Worm (Caenorhabditis elegans): Measurements from ENCODE around the gene C37C3.17.
A peak's percentile ranks its signal among the peaks of the same experiment; 100 is the strongest.

The C37C3.17 gene

DNA sequence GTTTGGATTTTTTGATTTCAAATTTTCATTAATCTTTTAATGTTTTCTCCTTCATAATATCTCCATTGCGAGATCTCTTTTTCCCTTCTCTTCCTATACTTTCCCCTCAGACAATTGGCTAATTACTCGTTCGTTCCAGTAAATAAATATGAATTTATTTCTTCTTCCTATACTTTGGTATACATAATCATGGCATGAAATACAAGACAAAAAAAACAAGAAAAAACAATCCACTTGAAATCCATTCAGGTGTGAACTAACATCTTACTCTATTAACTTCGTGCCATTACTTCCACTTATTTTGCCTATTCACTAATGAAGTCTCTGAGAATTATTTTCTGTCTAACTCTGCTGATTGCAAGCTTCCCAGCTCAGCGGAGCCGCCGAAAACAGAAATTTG lies 19.5 kb downstream of the C37C3.17 start, which contains the start of gene grd-8:
Gene grd-8, plus strand, starts transcription at position 301 of the 400 bp plus-strand sequence.
- no peak for TF ChIP-seq nhr-42 (GFP tag; IDR thresholded peaks at IDR 0.05)
- no peak for TF ChIP-seq aly-2 (tag; optimal IDR thresholded peaks at IDR 0.05)
- no peak for TF ChIP-seq lin-29 (GFP tag; IDR thresholded peaks at IDR 0.05)
- TF ChIP-seq hlh-30 (tag; optimal IDR thresholded peaks at IDR 0.05; ENCODE audit: insufficient read depth): no peak
- no peak for TF ChIP-seq hmg-1.1 (GFP tag; IDR thresholded peaks at IDR 0.05)
- TF ChIP-seq attf-4 (tag; optimal IDR thresholded peaks at IDR 0.05): no peak
- TF ChIP-seq skn-1 (tag; optimal IDR thresholded peaks at IDR 0.05): no peak
- no peak for TF ChIP-seq jun-1 (tag; optimal IDR thresholded peaks at IDR 0.05)
- no peak for TF ChIP-seq Y75B8A.6 (GFP tag; IDR thresholded peaks at IDR 0.05)

DNA sequence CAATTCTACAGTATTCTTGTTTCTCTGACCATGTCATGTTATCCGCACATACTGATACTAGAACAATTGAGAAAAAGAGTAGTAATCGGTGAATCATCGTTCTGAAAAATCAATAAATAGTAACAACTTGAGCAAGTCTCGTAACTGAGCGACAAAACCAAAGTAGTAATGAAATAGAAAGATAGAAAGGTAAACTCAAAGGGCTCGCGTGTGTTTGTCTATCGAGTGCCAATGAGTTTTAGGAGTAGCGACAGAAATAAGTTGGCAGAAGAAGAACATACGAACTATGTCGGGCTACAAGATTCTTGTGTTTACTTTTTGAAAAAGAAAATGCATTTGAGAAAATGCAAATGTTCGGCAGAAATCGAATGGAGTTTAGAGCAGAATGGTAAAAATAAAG lies 22.2 kb downstream of the C37C3.17 start, which contains the start of gene C37C3.12:
Gene C37C3.12, minus strand, starts transcription at position 101 of the 400 bp plus-strand sequence.
- TF ChIP-seq mdl-1 (tag; optimal IDR thresholded peaks at IDR 0.05) (no peak), nhr-28 (tag; optimal IDR thresholded peaks at IDR 0.05) (no peak), F37D6.2 (tag; optimal IDR thresholded peaks at IDR 0.05) (no peak), hmg-1.1 (GFP tag; IDR thresholded peaks at IDR 0.05) (no peak), nhr-10 (tag; optimal IDR thresholded peaks at IDR 0.05) (no peak), lin-13 (GFP tag; optimal IDR thresholded peaks at IDR 0.05) (no peak), zfp-3 (GFP tag; conservative IDR thresholded peaks at IDR 0.05) (no peak), nhr-42 (GFP tag; IDR thresholded peaks at IDR 0.05) (no peak), lin-15B (tag; optimal IDR thresholded peaks at IDR 0.05) (no peak), dmd-8 (GFP tag; IDR thresholded peaks at IDR 0.05) (no peak), unc-39 (tag; optimal IDR thresholded peaks at IDR 0.05) (no peak), mxl-2 (GFP tag; conservative IDR thresholded peaks at IDR 0.05) (no peak), ceh-32 (tag; optimal IDR thresholded peaks at IDR 0.05; ENCODE audit: poor library complexity) (no peak)

DNA sequence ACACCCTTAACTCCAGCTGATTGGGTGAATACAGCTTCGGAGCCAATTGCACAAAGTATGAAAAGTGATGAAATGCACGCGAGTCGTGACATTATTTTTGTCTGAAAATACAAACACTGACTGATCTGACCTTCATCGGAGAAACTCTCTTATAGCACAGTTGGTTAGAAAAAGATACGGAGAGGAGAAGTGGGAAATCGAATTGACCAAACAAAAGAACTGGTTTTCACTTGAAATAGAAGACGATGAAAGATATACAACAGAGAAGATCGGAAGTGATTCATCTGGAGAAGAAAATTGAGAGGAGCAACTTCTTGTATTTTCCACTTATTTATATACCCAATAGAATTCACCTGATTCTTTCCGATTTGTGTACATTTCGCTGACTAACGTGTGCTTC lies 23.9 kb downstream of the C37C3.17 start, which contains the start of gene ttr-33:
Gene ttr-33, minus strand, starts transcription at position 101 of the 400 bp plus-strand sequence.
- TF ChIP-seq nhr-28 (tag; optimal IDR thresholded peaks at IDR 0.05): peak; percentile 4
- no peak for TF ChIP-seq ceh-28 (tag; optimal IDR thresholded peaks at IDR 0.05)
- peak; percentile 5 for TF ChIP-seq ama-1 (optimal IDR thresholded peaks at IDR 0.05)
- TF ChIP-seq unc-62 (GFP tag; optimal IDR thresholded peaks at IDR 0.05 in 1 of 2): no peak
- no peak for TF ChIP-seq unc-62 (tag; optimal IDR thresholded peaks at IDR 0.05)
- no peak for TF ChIP-seq lin-13 (GFP tag; optimal IDR thresholded peaks at IDR 0.05)

DNA sequence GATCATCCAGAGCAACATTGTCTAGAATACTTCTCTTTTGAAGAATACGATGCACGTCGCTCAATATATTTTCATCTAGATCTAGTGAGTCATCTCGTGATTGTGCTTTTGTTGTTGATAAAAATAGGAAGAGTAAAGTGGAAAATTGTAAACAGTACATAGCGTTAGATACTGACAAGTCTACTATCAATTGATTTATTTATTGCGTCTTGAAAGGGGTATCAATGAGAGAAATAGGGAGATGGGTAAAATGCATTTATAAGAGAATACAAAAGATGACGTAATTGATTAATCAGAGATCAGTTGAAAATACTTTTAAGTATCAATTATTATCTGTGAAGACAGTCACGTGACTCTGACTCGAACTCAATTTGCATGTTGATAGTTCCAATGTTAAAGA lies 24.8 kb downstream of the C37C3.17 start, which contains the start of gene txt-5:
Gene txt-5, minus strand, starts transcription at position 224 of the 400 bp plus-strand sequence.
- peak; percentile 46 for TF ChIP-seq nhr-28 (tag; optimal IDR thresholded peaks at IDR 0.05)
- TF ChIP-seq Y105C5A.15 (GFP tag; IDR thresholded peaks at IDR 0.05): no peak
- no peak for TF ChIP-seq F37D6.2 (tag; optimal IDR thresholded peaks at IDR 0.05)
- TF ChIP-seq hlh-30 (tag; optimal IDR thresholded peaks at IDR 0.05; ENCODE audit: insufficient read depth): peak; percentile 45
- peak in 1 of 2 experiments; percentile 46 for TF ChIP-seq mdl-1 (tag; optimal IDR thresholded peaks at IDR 0.05)
- peak; percentile 2 for TF ChIP-seq hlh-11 (tag; optimal IDR thresholded peaks at IDR 0.05)
- no peak for TF ChIP-seq ceh-62 (tag; optimal IDR thresholded peaks at IDR 0.05)
- no peak for TF ChIP-seq daf-8 (GFP tag; IDR thresholded peaks at IDR 0.05)
- peak; percentile 53 for TF ChIP-seq mep-1 (tag; optimal IDR thresholded peaks at IDR 0.05)
- TF ChIP-seq unc-62 (GFP tag; optimal IDR thresholded peaks at IDR 0.05 in 1 of 2): peak in 1 of 2 experiments; percentile 62
- TF ChIP-seq unc-62 (tag; optimal IDR thresholded peaks at IDR 0.05): no peak
- TF ChIP-seq zip-2 (tag; optimal IDR thresholded peaks at IDR 0.05): no peak
- TF ChIP-seq F49E8.2 (tag; optimal IDR thresholded peaks at IDR 0.05; ENCODE audit: borderline replicate concordance): no peak

DNA sequence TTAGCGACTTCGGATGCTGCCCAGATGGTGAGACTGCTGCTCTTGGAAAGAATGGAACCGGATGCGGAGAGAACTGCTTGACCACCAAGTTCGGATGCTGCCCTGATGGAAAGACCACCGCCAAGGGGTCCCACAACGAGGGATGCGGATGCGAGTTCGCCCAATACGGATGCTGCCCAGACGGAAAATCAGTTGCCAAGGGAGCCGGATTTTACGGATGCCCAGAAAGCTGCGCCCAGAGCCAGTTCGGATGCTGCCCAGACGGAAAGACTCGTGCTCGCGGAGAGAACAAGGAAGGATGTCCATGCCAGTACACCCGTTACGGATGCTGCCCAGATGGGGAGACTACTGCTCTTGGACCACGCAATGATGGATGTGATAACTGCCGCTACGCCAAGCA lies 30.7 kb downstream of the C37C3.17 start:
- TF ChIP-seq nhr-102 (tag; optimal IDR thresholded peaks at IDR 0.05): no peak
- peak; percentile 85 for TF ChIP-seq set-16 (GFP tag; IDR thresholded peaks at IDR 0.05)
